Worm (Caenorhabditis elegans): Measurements from ENCODE around the gene K02D10.8.

DNA sequence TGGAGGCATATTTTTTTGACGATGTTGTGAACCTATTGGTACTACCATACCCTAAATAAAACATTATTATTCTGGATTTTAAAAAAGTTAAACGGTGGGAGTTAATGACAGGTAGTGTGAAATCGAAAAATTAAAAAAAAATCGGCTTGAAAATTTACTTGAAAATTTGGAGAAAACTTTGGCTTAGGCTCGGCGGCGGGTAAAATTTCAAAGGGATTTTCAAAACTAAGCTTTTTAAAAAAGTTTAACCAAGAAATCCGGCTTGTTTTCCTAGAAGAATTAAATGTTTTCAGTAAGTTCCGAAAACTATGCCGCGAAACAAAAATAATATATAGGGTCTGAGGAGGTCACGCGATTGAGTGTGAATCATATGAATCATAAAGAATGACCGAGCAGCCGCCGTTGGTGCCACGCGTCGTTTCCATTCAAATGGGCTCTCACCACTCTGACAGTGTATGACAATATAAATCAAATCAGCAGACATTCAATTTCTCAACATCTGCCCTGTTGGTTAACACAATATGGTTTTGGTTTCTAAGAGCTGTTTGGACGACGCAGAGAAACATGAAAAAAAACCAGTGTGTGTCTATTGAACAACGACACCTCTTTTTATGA, 25.0 kb upstream of the K02D10.8 start, which contains the start of gene aak-1:
- no peak for TF ChIP-seq pha-4 (GFP tag; IDR thresholded peaks at IDR 0.05)
- TF ChIP-seq pha-4 (tag; optimal IDR thresholded peaks at IDR 0.05), result no peak
- no peak for TF ChIP-seq ceh-28 (tag; optimal IDR thresholded peaks at IDR 0.05)
- TF ChIP-seq nhr-102 (tag; optimal IDR thresholded peaks at IDR 0.05), result no peak
- no peak for TF ChIP-seq nhr-111 (GFP tag; optimal IDR thresholded peaks at IDR 0.05)
- peak; percentile 75 for TF ChIP-seq hlh-30 (tag; optimal IDR thresholded peaks at IDR 0.05; ENCODE audit: insufficient read depth)
- no peak for TF ChIP-seq lin-13 (GFP tag; optimal IDR thresholded peaks at IDR 0.05)
- TF ChIP-seq jun-1 (tag; optimal IDR thresholded peaks at IDR 0.05), result no peak
- no peak for TF ChIP-seq nhr-11 (tag; optimal IDR thresholded peaks at IDR 0.05)

Measured in whole organism, L4 larva.